Worm (Caenorhabditis elegans): ENCODE measurements around the gene F42A8.1.

ce11 chrII:9314733-9315132 lies 31.7 kb downstream of the F42A8.1 start:
- TF ChIP-seq fkh-2 (tag; optimal IDR thresholded peaks at IDR 0.05) (no peak), unc-39 (tag; optimal IDR thresholded peaks at IDR 0.05) (no peak), tbx-2 (tag; optimal IDR thresholded peaks at IDR 0.05) (no peak), nhr-28 (tag; optimal IDR thresholded peaks at IDR 0.05) (no peak), mdl-1 (tag; optimal IDR thresholded peaks at IDR 0.05) (no peak), nhr-12 (tag; optimal IDR thresholded peaks at IDR 0.05) (no peak), nhr-76 (tag; optimal IDR thresholded peaks at IDR 0.05) (no peak), ceh-82 (tag; optimal IDR thresholded peaks at IDR 0.05) (no peak), nhr-23 (tag; optimal IDR thresholded peaks at IDR 0.05) (no peak), ama-1 (optimal IDR thresholded peaks at IDR 0.05) (no peak)

Measured in whole organism, L3 larva.